Worm (Caenorhabditis elegans) whole organism, L2 larva: ENCODE data around the gene ccdc-149.

Experiments used
- C34F6.9 ChIP-seq: fragments of 150-350 bp; optimal IDR thresholded peaks from 2 replicates; lab custom pipeline; 2014; ENCODE audit warnings: missing biosample characterization, missing genetic modification characterization
- F13H6.1 ChIP-seq: sonication (generic microtip); optimal IDR thresholded peaks from 2 replicates; lab custom pipeline; 2016; ENCODE audit warnings: missing genetic modification characterization, missing compliant biosample characterization
- R02D3.7 ChIP-seq: fragments of 150-350 bp; optimal IDR thresholded peaks from 2 replicates; lab custom pipeline; 2014; ENCODE audit warnings: missing biosample characterization, missing genetic modification characterization
- Y55F3AM.14 ChIP-seq: fragments of 200-800 bp; sonication (Bioruptor generic); optimal IDR thresholded peaks from 2 replicates; lab custom pipeline; 2018; ENCODE audit warnings: mild to moderate bottlenecking, missing genetic modification characterization, missing compliant biosample characterization
- alr-1 ChIP-seq: fragments of 150-350 bp; optimal IDR thresholded peaks from 2 replicates; lab custom pipeline; 2014; ENCODE audit warnings: missing biosample characterization, missing genetic modification characterization
- aly-2 ChIP-seq: fragments of 150-350 bp; optimal IDR thresholded peaks from 2 replicates; lab custom pipeline; 2014; ENCODE audit warnings: missing biosample characterization, missing genetic modification characterization
- ama-1 ChIP-seq: fragments of 150-350 bp; optimal IDR thresholded peaks from 2 replicates; lab custom pipeline; 2018; ENCODE audit warnings: inconsistent platforms
- blmp-1 ChIP-seq: sonication (generic microtip); optimal IDR thresholded peaks from 2 replicates; lab custom pipeline; 2017; ENCODE audit warnings: missing genetic modification characterization, mild to moderate bottlenecking, missing compliant biosample characterization, antibody characterized with exemption, moderate library complexity; ENCODE audit not compliant: insufficient read depth
- ceh-16 ChIP-seq: fragments of 150-350 bp; optimal IDR thresholded peaks from 2 replicates; lab custom pipeline; 2014; ENCODE audit warnings: missing biosample characterization, missing genetic modification characterization
- ceh-82 ChIP-seq: fragments of 150-350 bp; optimal IDR thresholded peaks from 2 replicates; lab custom pipeline; 2014; ENCODE audit warnings: missing biosample characterization, missing genetic modification characterization
- crh-2 ChIP-seq: sonication (generic microtip); optimal IDR thresholded peaks from 2 replicates; lab custom pipeline; 2017; ENCODE audit warnings: missing biosample characterization, missing genetic modification characterization
- egl-27 ChIP-seq: sonication (generic microtip); optimal IDR thresholded peaks from 3 replicates; lab custom pipeline; 2017; ENCODE audit warnings: missing biosample characterization, missing genetic modification reagents, missing genetic modification characterization
- elt-3 ChIP-seq: sonication (generic microtip); optimal IDR thresholded peaks from 2 replicates; lab custom pipeline; 2017; ENCODE audit warnings: missing biosample characterization, missing genetic modification characterization
- fos-1 ChIP-seq: fragments of 150-350 bp; optimal IDR thresholded peaks from 2 replicates; lab custom pipeline; 2014; ENCODE audit warnings: missing biosample characterization, missing genetic modification characterization
- gmeb-1 ChIP-seq: fragments of 150-350 bp; optimal IDR thresholded peaks from 2 replicates; lab custom pipeline; 2014; ENCODE audit warnings: missing biosample characterization, missing genetic modification characterization
- lin-11 ChIP-seq: fragments of 150-350 bp; sonication (generic microtip); optimal IDR thresholded peaks from 2 replicates; lab custom pipeline; 2014; ENCODE audit warnings: missing biosample characterization, missing genetic modification characterization, inconsistent platforms, mixed read lengths
- lin-39 ChIP-seq: fragments of 150-350 bp; optimal IDR thresholded peaks from 2 replicates; lab custom pipeline; 2014; ENCODE audit warnings: missing biosample characterization, missing genetic modification reagents, missing genetic modification characterization
- lsy-2 ChIP-seq, 2 experiments: fragments of 150-350 bp in 1 of 2; sonication (generic microtip) in 1 of 2; optimal IDR thresholded peaks; 2 replicates each; lab custom pipeline; 2014 to 2017; ENCODE audit warnings: missing biosample characterization in 2 of 2, missing genetic modification characterization in 2 of 2
- mbf-1 ChIP-seq: sonication (generic microtip); optimal IDR thresholded peaks from 2 replicates; lab custom pipeline; 2017; ENCODE audit warnings: missing biosample characterization, missing genetic modification characterization
- mdl-1 ChIP-seq, 2 experiments: fragments of 150-350 bp in 1 of 2; sonication (generic microtip) in 1 of 2; optimal IDR thresholded peaks; 2 replicates each; lab custom pipeline; 2017; ENCODE audit warnings: missing biosample characterization in 2 of 2, missing genetic modification characterization in 2 of 2
- nhr-11 ChIP-seq: fragments of 150-350 bp; optimal IDR thresholded peaks from 2 replicates; lab custom pipeline; 2014; ENCODE audit warnings: missing biosample characterization, missing genetic modification characterization
- nhr-12 ChIP-seq: fragments of 150-350 bp; optimal IDR thresholded peaks from 2 replicates; lab custom pipeline; 2014; ENCODE audit warnings: missing biosample characterization, missing genetic modification characterization
- nhr-129 ChIP-seq: fragments of 150-350 bp; optimal IDR thresholded peaks from 2 replicates; lab custom pipeline; 2014; ENCODE audit warnings: missing biosample characterization, missing genetic modification characterization
- nhr-21 ChIP-seq: fragments of 150-350 bp; optimal IDR thresholded peaks from 2 replicates; lab custom pipeline; 2014; ENCODE audit warnings: missing biosample characterization, missing genetic modification characterization
- nhr-237 ChIP-seq: fragments of 150-350 bp; optimal IDR thresholded peaks from 2 replicates; lab custom pipeline; 2014; ENCODE audit warnings: missing biosample characterization, missing genetic modification characterization
- nhr-25 ChIP-seq: fragments of 150-350 bp; sonication (generic microtip); optimal IDR thresholded peaks from 3 replicates; lab custom pipeline; 2014; ENCODE audit warnings: missing biosample characterization, missing genetic modification characterization
- nhr-6 ChIP-seq: fragments of 150-350 bp; optimal IDR thresholded peaks from 2 replicates; lab custom pipeline; 2014; ENCODE audit warnings: missing biosample characterization, missing genetic modification characterization
- nhr-77 ChIP-seq: fragments of 150-350 bp; optimal IDR thresholded peaks from 2 replicates; lab custom pipeline; 2014; ENCODE audit warnings: missing biosample characterization, missing genetic modification characterization
- peb-1 ChIP-seq: fragments of 150-350 bp; optimal IDR thresholded peaks from 2 replicates; lab custom pipeline; 2014; ENCODE audit warnings: missing biosample characterization, missing genetic modification characterization
- sem-4 ChIP-seq: fragments of 150-350 bp; optimal IDR thresholded peaks from 2 replicates; lab custom pipeline; 2014; ENCODE audit warnings: missing biosample characterization, missing genetic modification reagents, missing genetic modification characterization
- sma-3 ChIP-seq: sonication (generic microtip); optimal IDR thresholded peaks from 2 replicates; lab custom pipeline; 2016; ENCODE audit warnings: missing genetic modification reagents, missing genetic modification characterization, missing compliant biosample characterization
- sma-9 ChIP-seq, 2 experiments: fragments of 150-350 bp in 1 of 2; sonication (generic microtip) in 1 of 2; optimal IDR thresholded peaks; 2 replicates each; lab custom pipeline; 2014 to 2016; ENCODE audit warnings: missing genetic modification characterization in 2 of 2, mild to moderate bottlenecking in 1 of 2, missing biosample characterization in 1 of 2, missing compliant biosample characterization in 1 of 2, missing genetic modification reagents in 1 of 2, moderate library complexity in 1 of 2
- snpc-4 ChIP-seq: fragments of 150-350 bp; optimal IDR thresholded peaks from 2 replicates; lab custom pipeline; 2014; ENCODE audit warnings: missing biosample characterization, missing genetic modification characterization
- unc-55 ChIP-seq: fragments of 150-350 bp; sonication (generic microtip); optimal IDR thresholded peaks from 3 replicates; lab custom pipeline; 2014; ENCODE audit warnings: missing biosample characterization, missing genetic modification reagents, missing genetic modification characterization
- unc-62 ChIP-seq: fragments of 150-350 bp; optimal IDR thresholded peaks from 2 replicates; lab custom pipeline; 2014; ENCODE audit warnings: missing biosample characterization, missing genetic modification reagents, missing genetic modification characterization
- zag-1 ChIP-seq: fragments of 150-350 bp; optimal IDR thresholded peaks from 2 replicates; lab custom pipeline; 2014; ENCODE audit warnings: missing biosample characterization, missing genetic modification characterization
- ztf-11 ChIP-seq: sonication (generic microtip); optimal IDR thresholded peaks from 2 replicates; lab custom pipeline; 2017; ENCODE audit warnings: missing biosample characterization, missing genetic modification characterization
- ztf-4 ChIP-seq: fragments of 150-350 bp; optimal IDR thresholded peaks from 2 replicates; lab custom pipeline; 2014; ENCODE audit warnings: missing biosample characterization, missing genetic modification characterization

The ccdc-149 gene

DNA sequence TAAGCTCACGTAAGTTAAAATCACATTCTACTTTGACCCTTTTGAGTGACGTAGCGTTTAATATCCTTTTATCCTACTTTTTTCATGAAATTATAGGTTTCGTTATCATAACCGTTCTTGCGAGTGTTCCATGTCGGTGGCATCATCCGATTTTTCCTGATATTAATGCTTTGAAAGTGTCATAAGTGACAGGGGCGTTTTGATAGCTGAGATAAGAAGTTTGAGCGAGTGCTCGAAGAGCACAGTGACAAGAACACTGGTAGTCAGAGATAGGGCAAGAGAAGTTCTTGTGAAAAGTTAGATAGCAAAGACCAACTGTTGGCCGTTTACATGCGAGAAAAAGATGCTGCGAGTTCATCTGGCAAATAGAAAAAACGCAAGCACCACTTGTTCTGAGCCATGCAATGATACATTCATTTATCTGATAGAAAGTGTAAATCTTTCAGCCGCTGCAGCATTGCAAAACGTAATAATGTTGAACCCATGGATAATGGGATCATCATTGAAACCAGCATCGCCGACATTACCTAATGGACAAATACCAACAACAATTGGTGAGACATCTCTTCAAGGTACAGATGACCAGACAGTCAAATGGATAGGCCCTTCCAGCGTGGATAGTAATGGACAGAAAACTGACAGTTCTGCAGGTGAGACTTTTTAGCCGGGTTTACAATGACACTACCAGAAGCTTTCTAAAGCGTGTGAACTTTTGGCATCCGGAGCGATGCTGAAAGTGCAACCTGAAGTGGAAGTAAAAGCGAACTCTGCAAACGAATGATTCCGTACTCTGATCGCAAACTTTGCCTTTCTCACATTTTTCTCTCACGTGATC lies 30.0 kb downstream of the ccdc-149 start:
- TF ChIP-seq C34F6.9 (tag; lab: Kevin White, UChicago), result peak; percentile 6
- TF ChIP-seq ztf-11 (tag; lab: Kevin White, UChicago), result no peak
- TF ChIP-seq F13H6.1 (tag; lab: Kevin White, UChicago), result peak; percentile 4
- TF ChIP-seq nhr-129 (tag; lab: Kevin White, UChicago), result peak; percentile 1
- TF ChIP-seq crh-2, result peak; percentile 33
- peak; percentile 87 for TF ChIP-seq fos-1 (tag; lab: Kevin White, UChicago)
- TF ChIP-seq ama-1 (lab: Kevin White, UChicago), result peak; percentile 44
- no peak for TF ChIP-seq sma-3 (GFP tag; lab: Kevin White, UChicago)
- TF ChIP-seq ztf-4, result peak; percentile 21
- no peak for TF ChIP-seq lin-39

- no peak for TF ChIP-seq lin-11 (tag; lab: Kevin White, UChicago)
- no peak for TF ChIP-seq nhr-129 (tag; lab: Kevin White, UChicago)
- TF ChIP-seq nhr-21 (tag; lab: Kevin White, UChicago), result no peak
- no peak for TF ChIP-seq sma-9 (GFP tag; optimal IDR thresholded peaks at IDR 0.05; lab: Kevin White, UChicago)
- TF ChIP-seq sma-9 (tag; optimal IDR thresholded peaks at IDR 0.05; lab: Kevin White, UChicago), result no peak
- no peak for TF ChIP-seq nhr-237 (tag; lab: Kevin White, UChicago)
- no peak for TF ChIP-seq nhr-11
- no peak for TF ChIP-seq egl-27 (tag; lab: Kevin White, UChicago)
- TF ChIP-seq ceh-82 (tag; lab: Kevin White, UChicago), result no peak
- no peak for TF ChIP-seq R02D3.7 (tag; lab: Kevin White, UChicago)
- no peak for TF ChIP-seq lin-39
- no peak for TF ChIP-seq nhr-77 (tag; lab: Kevin White, UChicago)
- TF ChIP-seq Y55F3AM.14 (GFP tag; lab: Kevin White, UChicago), result no peak
- TF ChIP-seq ztf-4, result no peak
- no peak for TF ChIP-seq crh-2
- no peak for TF ChIP-seq gmeb-1 (tag; lab: Kevin White, UChicago)
- TF ChIP-seq zag-1 (tag; lab: Kevin White, UChicago), result no peak
- TF ChIP-seq ztf-11 (tag; lab: Kevin White, UChicago), result no peak
- TF ChIP-seq ama-1 (lab: Kevin White, UChicago), result no peak
- no peak for TF ChIP-seq mbf-1 (tag; lab: Kevin White, UChicago)
- no peak for TF ChIP-seq blmp-1
Observed at ce11 chrX:11480032-11480431, 31.2 kb downstream of the ccdc-149 start.

- TF ChIP-seq nhr-12 (no peak), snpc-4 (tag; lab: Kevin White, UChicago) (no peak), elt-3 (tag; lab: Kevin White, UChicago) (no peak), egl-27 (tag; lab: Kevin White, UChicago) (peak; percentile 19), fos-1 (tag; lab: Kevin White, UChicago) (peak; percentile 32), nhr-25 (peak; percentile 20)
- TF ChIP-seq, all 48 proteins: peak for 3
Observed at ce11 chrX:11479321-11479863, 31.9 kb downstream of the ccdc-149 start.

DNA sequence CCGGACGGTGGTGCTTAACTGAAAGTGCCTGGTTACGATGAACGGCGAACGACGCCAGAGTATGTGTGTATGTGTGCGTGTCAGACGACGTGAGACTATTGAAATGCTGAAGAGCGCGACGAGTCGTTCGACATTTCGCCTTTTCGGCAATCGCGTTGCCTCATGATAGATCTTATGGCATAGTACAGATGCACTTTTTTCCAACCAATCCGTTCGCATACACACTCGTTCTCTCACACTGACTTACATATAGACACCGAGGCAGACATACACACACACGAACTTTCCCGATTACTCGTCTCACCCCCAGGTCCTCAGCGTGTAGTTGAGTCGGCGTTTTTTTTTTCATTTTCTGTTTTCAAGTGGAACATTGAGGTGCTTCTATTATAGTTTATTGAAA lies 32.5 kb downstream of the ccdc-149 start:
- TF ChIP-seq lin-11 (tag; lab: Kevin White, UChicago) (no peak), mdl-1 (tag; optimal IDR thresholded peaks at IDR 0.05; lab: Kevin White, UChicago) (peak in 1 of 2 experiments; percentile 34), nhr-21 (tag; lab: Kevin White, UChicago) (peak; percentile 71), nhr-25 (peak; percentile 52), peb-1 (tag; lab: Kevin White, UChicago) (no peak), lin-39 (no peak), sma-3 (GFP tag; lab: Kevin White, UChicago) (peak; percentile 69), unc-55 (GFP tag; lab: Kevin White, UChicago) (no peak), egl-27 (tag; lab: Kevin White, UChicago) (peak; percentile 34), nhr-129 (tag; lab: Kevin White, UChicago) (no peak), gmeb-1 (tag; lab: Kevin White, UChicago) (no peak), snpc-4 (tag; lab: Kevin White, UChicago) (no peak), unc-62 (no peak), sma-9 (GFP tag; optimal IDR thresholded peaks at IDR 0.05; lab: Kevin White, UChicago) (peak; percentile 65), sma-9 (tag; optimal IDR thresholded peaks at IDR 0.05; lab: Kevin White, UChicago) (no peak), aly-2 (no peak), ceh-16 (tag; lab: Kevin White, UChicago) (no peak), nhr-77 (tag; lab: Kevin White, UChicago) (no peak), blmp-1 (peak; percentile 42), nhr-237 (tag; lab: Kevin White, UChicago) (no peak), mbf-1 (tag; lab: Kevin White, UChicago) (no peak), ztf-4 (no peak), fos-1 (tag; lab: Kevin White, UChicago) (peak; percentile 47), C34F6.9 (tag; lab: Kevin White, UChicago) (peak; percentile 3), zag-1 (tag; lab: Kevin White, UChicago) (no peak), alr-1 (tag; lab: Kevin White, UChicago) (no peak), R02D3.7 (tag; lab: Kevin White, UChicago) (no peak), sem-4 (peak; percentile 1), nhr-6 (tag; lab: Kevin White, UChicago) (no peak), lsy-2 (tag; optimal IDR thresholded peaks at IDR 0.05; lab: Kevin White, UChicago) (peak in 1 of 2 experiments; percentile 30), F13H6.1 (tag; lab: Kevin White, UChicago) (peak; percentile 77)
